Fruit fly (Drosophila melanogaster): ENCODE data around the gene CASK.

The CASK gene

DNA sequence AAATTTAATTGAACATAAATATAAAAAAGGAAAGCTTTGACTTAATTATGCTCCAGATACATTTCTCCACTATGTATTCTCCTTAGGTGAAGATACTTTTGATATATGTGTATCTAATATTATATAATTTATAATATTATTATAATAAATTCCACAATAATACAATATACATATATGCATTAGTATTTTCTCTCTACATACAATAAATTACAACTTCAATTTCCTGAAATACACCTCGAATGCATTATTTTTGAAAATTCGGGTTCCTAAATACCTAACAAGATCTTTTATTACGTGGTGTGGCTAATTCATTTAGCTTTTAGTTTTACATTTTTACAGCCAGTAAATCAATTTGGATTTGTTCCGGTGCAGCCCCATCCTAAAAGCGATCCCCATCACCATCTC, 7.8 kb upstream of the CASK start (continued):
- TF ChIP-seq jing (GFP tag; optimal IDR thresholded peaks at IDR 0.05) (no peak), dpn (GFP tag; optimal IDR thresholded peaks at IDR 0.05) (no peak), CG18476 (GFP tag; optimal IDR thresholded peaks at IDR 0.05) (no peak), tin (GFP tag; optimal IDR thresholded peaks at IDR 0.05) (no peak), tna (GFP tag; IDR thresholded peaks at IDR 0.05; ENCODE audit: partially characterized antibody) (no peak), CG6254 (GFP tag; optimal IDR thresholded peaks at IDR 0.05) (peak; percentile 23), CG2199 (GFP tag; IDR thresholded peaks at IDR 0.05) (no peak), CG2116 (GFP tag; optimal IDR thresholded peaks at IDR 0.05) (no peak), Trl (optimal IDR thresholded peaks at IDR 0.05) (no peak), Trl (GFP tag; optimal IDR thresholded peaks at IDR 0.05) (no peak), Fer1 (GFP tag; optimal IDR thresholded peaks at IDR 0.05) (no peak), CTCF (GFP tag; optimal IDR thresholded peaks at IDR 0.05) (no peak), CG12155 (GFP tag; optimal IDR thresholded peaks at IDR 0.05) (no peak), CG12744 (GFP tag; optimal IDR thresholded peaks at IDR 0.05) (no peak), Sox102F (GFP tag; optimal IDR thresholded peaks at IDR 0.05) (peak; percentile 40), Stat92E (GFP tag; optimal IDR thresholded peaks at IDR 0.05) (peak in 1 of 3 experiments; percentile 23), C15 (GFP tag; IDR thresholded peaks at IDR 0.05) (no peak), CG10979 (tag; optimal IDR thresholded peaks at IDR 0.05) (peak; percentile 81), Scr (GFP tag; IDR thresholded peaks at IDR 0.05; ENCODE audit: partially characterized antibody) (no peak), ind (GFP tag; optimal IDR thresholded peaks at IDR 0.05) (no peak), CG6791 (GFP tag; IDR thresholded peaks at IDR 0.05; ENCODE audit: partially characterized antibody) (no peak), klu (GFP tag; IDR thresholded peaks at IDR 0.05) (no peak), CG6765 (GFP tag; optimal IDR thresholded peaks at IDR 0.05) (no peak), CG3726 (GFP tag; IDR thresholded peaks at IDR 0.05) (no peak), CG12391 (tag; optimal IDR thresholded peaks at IDR 0.05) (peak; percentile 41), CG2120 (GFP tag; optimal IDR thresholded peaks at IDR 0.05) (no peak), odd (GFP tag; optimal IDR thresholded peaks at IDR 0.05) (no peak), MESR4 (GFP tag; optimal IDR thresholded peaks at IDR 0.05) (no peak), CG11696 (GFP tag; IDR thresholded peaks at IDR 0.05) (no peak), ash1 (GFP tag; optimal IDR thresholded peaks at IDR 0.05) (no peak), Bgb (GFP tag; IDR thresholded peaks at IDR 0.05; ENCODE audit: partially characterized antibody) (no peak), ken (GFP tag; IDR thresholded peaks at IDR 0.05) (no peak), Ssrp (tag; optimal IDR thresholded peaks at IDR 0.05) (peak; percentile 30), CHES-1-like (GFP tag; optimal IDR thresholded peaks at IDR 0.05) (no peak), inv (GFP tag; IDR thresholded peaks at IDR 0.05; ENCODE audit: partially characterized antibody) (no peak), Lim3 (GFP tag; IDR thresholded peaks at IDR 0.05) (no peak), gfzf (GFP tag; optimal IDR thresholded peaks at IDR 0.05) (no peak), CG18764 (GFP tag; optimal IDR thresholded peaks at IDR 0.05) (no peak), CG2678 (tag; optimal IDR thresholded peaks at IDR 0.05) (peak; percentile 44), CG4282 (GFP tag; optimal IDR thresholded peaks at IDR 0.05) (no peak), jigr1 (GFP tag; IDR thresholded peaks at IDR 0.05) (no peak), gsb-n (tag; optimal IDR thresholded peaks at IDR 0.05) (peak; percentile 33), chif (GFP tag; optimal IDR thresholded peaks at IDR 0.05) (no peak), CG4404 (GFP tag; IDR thresholded peaks at IDR 0.05) (no peak), Ptx1 (GFP tag; IDR thresholded peaks at IDR 0.05) (no peak), CG3847 (GFP tag; IDR thresholded peaks at IDR 0.05) (no peak), p53 (GFP tag; optimal IDR thresholded peaks at IDR 0.05) (no peak), pros (GFP tag; optimal IDR thresholded peaks at IDR 0.05) (no peak), vvl (GFP tag; IDR thresholded peaks at IDR 0.05) (no peak), CG17612 (GFP tag; IDR thresholded peaks at IDR 0.05) (no peak), Dip2 (GFP tag; IDR thresholded peaks at IDR 0.05) (no peak), repo (GFP tag; optimal IDR thresholded peaks at IDR 0.05) (no peak), Hey (tag; optimal IDR thresholded peaks at IDR 0.05) (no peak)
